Fruit fly (Drosophila melanogaster): ENCODE data around the gene Hcs.

Hcs gene

DNA sequence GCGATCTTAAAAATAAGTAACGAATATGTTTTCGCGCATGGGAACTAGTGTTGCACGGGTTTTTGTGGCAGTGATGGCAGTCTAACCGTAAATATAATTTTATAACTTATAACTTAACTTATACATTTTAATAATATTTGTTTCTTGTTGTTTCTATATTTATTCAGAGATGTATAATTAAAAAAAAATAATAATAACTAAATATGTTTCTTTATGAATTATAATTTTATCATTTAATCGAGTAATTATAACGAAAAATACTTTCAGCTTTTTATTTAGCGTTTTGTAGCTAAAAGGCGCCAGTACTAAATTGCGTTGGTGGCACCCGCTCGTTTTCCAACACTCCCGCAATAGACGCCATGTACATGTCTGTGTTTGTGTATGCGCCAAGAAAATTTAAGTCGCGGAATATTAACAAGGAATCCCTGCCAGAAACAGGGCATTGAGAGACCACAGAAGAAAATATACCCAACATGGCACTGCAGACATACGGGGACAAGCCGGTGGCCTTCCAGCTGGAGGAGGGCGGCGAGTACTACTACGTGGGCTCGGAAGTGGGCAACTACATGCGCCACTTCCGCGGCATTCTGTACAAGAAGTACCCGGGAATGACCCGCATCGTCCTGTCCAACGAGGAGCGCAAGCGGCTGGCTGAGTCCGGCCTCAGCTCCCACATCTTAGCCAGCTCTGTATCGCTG is 4.0 kb upstream of the Hcs start, which contains the start of the genes mRpL44 and Snr1:
Gene mRpL44, minus strand, starts transcription at position 51 of the 698 bp plus-strand sequence.
Gene Snr1, plus strand, starts transcription at position 341 of the 698 bp plus-strand sequence.
- TF ChIP-seq HLH106 (tag; optimal IDR thresholded peaks at IDR 0.05), result peak; percentile 74
- TF ChIP-seq Myc (optimal IDR thresholded peaks at IDR 0.05), result peak; percentile 97
- no peak for TF ChIP-seq Rel (GFP tag; optimal IDR thresholded peaks at IDR 0.05)
- no peak for TF ChIP-seq Rel (tag; optimal IDR thresholded peaks at IDR 0.05)
- TF ChIP-seq ey (GFP tag; optimal IDR thresholded peaks at IDR 0.05), result no peak
- TF ChIP-seq Sp1 (GFP tag; optimal IDR thresholded peaks at IDR 0.05), result peak; percentile 73
- TF ChIP-seq woc (GFP tag; optimal IDR thresholded peaks at IDR 0.05), result peak; percentile 75
- peak; percentile 35 for TF ChIP-seq CG9705 (GFP tag; optimal IDR thresholded peaks at IDR 0.05)
- peak; percentile 48 for TF ChIP-seq OdsH (GFP tag; optimal IDR thresholded peaks at IDR 0.05)
- no peak for TF ChIP-seq Dfd (GFP tag; optimal IDR thresholded peaks at IDR 0.05)
- peak in 1 of 2 experiments; percentile 58 for TF ChIP-seq foxo (GFP tag; optimal IDR thresholded peaks at IDR 0.05)
- TF ChIP-seq psq (GFP tag; optimal IDR thresholded peaks at IDR 0.05), result peak; percentile 55

DNA sequence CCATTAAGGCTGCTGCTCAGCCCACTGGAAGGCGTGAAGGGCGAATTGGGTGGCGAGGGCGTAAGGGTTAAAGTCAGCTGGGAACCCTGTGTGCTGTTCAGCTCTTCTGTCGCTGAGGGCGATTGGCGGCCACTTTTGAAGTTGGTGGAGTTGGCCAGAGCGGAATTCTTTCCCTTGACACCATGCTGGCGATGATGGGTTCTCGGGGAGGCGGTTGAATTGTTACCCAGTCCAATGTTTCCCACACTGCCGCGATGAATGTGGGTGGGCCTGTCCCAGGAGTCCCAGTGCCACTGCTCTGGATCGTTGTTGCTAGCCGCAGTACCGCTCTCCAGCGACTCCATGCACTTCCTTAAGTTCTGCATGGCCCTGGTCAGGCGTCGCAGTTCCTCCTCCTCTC is 8.1 kb downstream of the Hcs start:
- no peak for TF ChIP-seq dsf (GFP tag; optimal IDR thresholded peaks at IDR 0.05; ENCODE audit: borderline replicate concordance)
- TF ChIP-seq Sp1 (GFP tag; optimal IDR thresholded peaks at IDR 0.05), result no peak

DNA sequence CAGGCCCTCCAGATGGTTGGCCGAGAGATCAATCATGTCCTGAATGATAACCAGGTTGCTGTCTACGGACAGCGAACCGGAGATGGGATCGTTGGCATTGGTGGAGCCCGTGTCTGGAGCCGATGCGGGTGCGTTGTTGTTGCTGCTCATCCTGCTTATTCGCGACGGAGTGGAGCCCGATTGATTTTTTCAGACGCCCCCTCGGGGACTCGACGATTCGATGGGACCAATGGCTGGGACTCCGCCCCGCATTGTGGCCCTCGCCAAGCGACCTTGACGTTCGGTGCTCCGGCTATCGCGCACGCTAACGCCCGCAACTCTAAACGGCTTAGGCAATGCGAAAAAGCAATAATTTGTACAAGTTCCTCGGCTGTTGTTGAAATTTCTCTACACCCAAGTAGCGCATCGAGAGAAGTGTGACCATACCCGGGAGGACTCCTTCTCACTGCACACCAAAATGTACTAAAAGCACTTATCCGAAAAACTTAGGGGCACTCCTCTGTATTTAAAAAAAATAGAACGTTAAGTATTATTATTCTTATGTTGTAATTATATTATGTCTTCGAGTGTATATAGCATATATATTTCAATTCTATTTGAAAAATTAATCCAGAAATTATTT is 8.9 kb downstream of the Hcs start, which contains the start of gene ksr:
Gene ksr, minus strand, starts transcription at position 419 of the 622 bp plus-strand sequence.
- TF ChIP-seq Dfd (GFP tag; optimal IDR thresholded peaks at IDR 0.05) (no peak), Dif (GFP tag; optimal IDR thresholded peaks at IDR 0.05; ENCODE audit: partially characterized antibody) (peak; percentile 0), Sp1 (GFP tag; optimal IDR thresholded peaks at IDR 0.05) (peak; percentile 38), HLH106 (tag; optimal IDR thresholded peaks at IDR 0.05) (peak; percentile 14), psq (GFP tag; optimal IDR thresholded peaks at IDR 0.05) (no peak)

DNA sequence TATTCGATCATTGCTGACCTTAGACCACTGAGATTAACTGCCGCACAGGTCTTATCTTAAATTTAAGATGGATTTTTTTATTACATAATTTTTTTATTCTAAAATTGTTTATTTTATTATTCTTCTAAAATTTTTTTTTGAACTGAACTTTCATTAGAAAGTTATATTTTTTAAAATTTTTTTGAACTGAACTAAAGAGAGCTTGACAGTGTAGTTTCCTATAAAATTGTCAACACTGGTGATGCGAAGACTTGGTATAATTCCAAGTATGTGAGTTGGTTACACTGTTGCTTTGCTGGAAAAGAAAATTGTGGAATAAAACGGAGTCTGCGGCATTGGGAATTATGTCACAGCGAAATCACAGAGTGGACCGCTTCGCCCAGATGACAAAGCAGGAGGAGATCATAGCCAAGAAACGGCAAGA is 10.6 kb downstream of the Hcs start, which contains the start of gene CG31550:
Gene CG31550, plus strand, starts transcription at position 249 of the 424 bp plus-strand sequence.
- TF ChIP-seq Dfd (GFP tag; optimal IDR thresholded peaks at IDR 0.05), result no peak
- no peak for TF ChIP-seq fru (GFP tag; optimal IDR thresholded peaks at IDR 0.05)
- no peak for TF ChIP-seq jim (GFP tag; optimal IDR thresholded peaks at IDR 0.05)
- no peak for TF ChIP-seq GATAd (GFP tag; optimal IDR thresholded peaks at IDR 0.05)
- no peak for TF ChIP-seq Hr78 (GFP tag; optimal IDR thresholded peaks at IDR 0.05)
- TF ChIP-seq pan (optimal IDR thresholded peaks at IDR 0.05), result no peak
- TF ChIP-seq br (GFP tag; optimal IDR thresholded peaks at IDR 0.05), result no peak
- TF ChIP-seq CG9705 (GFP tag; optimal IDR thresholded peaks at IDR 0.05), result peak; percentile 6
- TF ChIP-seq Hr83 (GFP tag; optimal IDR thresholded peaks at IDR 0.05; ENCODE audit: poor library complexity, severe bottlenecking), result peak; percentile 81
- peak in 1 of 2 experiments; percentile 70 for TF ChIP-seq foxo (GFP tag; optimal IDR thresholded peaks at IDR 0.05)
- peak; percentile 76 for TF ChIP-seq HLH106 (tag; optimal IDR thresholded peaks at IDR 0.05)
- no peak for TF ChIP-seq woc (GFP tag; optimal IDR thresholded peaks at IDR 0.05)
- no peak for TF ChIP-seq Rel (GFP tag; optimal IDR thresholded peaks at IDR 0.05)
- peak; percentile 32 for TF ChIP-seq Rel (tag; optimal IDR thresholded peaks at IDR 0.05)
- peak; percentile 67 for TF ChIP-seq Sp1 (GFP tag; optimal IDR thresholded peaks at IDR 0.05)
- TF ChIP-seq usp (GFP tag; optimal IDR thresholded peaks at IDR 0.05), result no peak
- no peak for TF ChIP-seq Hnf4 (GFP tag; optimal IDR thresholded peaks at IDR 0.05)
- no peak for TF ChIP-seq sage (GFP tag; optimal IDR thresholded peaks at IDR 0.05)
- no peak for TF ChIP-seq sv (GFP tag; optimal IDR thresholded peaks at IDR 0.05)
- TF ChIP-seq Abd-B (GFP tag; optimal IDR thresholded peaks at IDR 0.05), result no peak
- TF ChIP-seq N (GFP tag; optimal IDR thresholded peaks at IDR 0.05), result no peak
- TF ChIP-seq CG32264 (GFP tag; optimal IDR thresholded peaks at IDR 0.05), result no peak
- TF ChIP-seq dmrt93B (GFP tag; optimal IDR thresholded peaks at IDR 0.05), result no peak
- peak; percentile 59 for TF ChIP-seq Vsx2 (GFP tag; optimal IDR thresholded peaks at IDR 0.05; ENCODE audit: partially characterized antibody)
- peak; percentile 45 for TF ChIP-seq OdsH (GFP tag; optimal IDR thresholded peaks at IDR 0.05)
- peak; percentile 36 for TF ChIP-seq psq (GFP tag; optimal IDR thresholded peaks at IDR 0.05)
- TF ChIP-seq brk (GFP tag; optimal IDR thresholded peaks at IDR 0.05), result no peak
- TF ChIP-seq Myc (optimal IDR thresholded peaks at IDR 0.05), result no peak
- no peak for TF ChIP-seq Dif (GFP tag; optimal IDR thresholded peaks at IDR 0.05; ENCODE audit: partially characterized antibody)
- no peak for TF ChIP-seq dsf (GFP tag; optimal IDR thresholded peaks at IDR 0.05; ENCODE audit: borderline replicate concordance)
- TF ChIP-seq rgr (GFP tag; optimal IDR thresholded peaks at IDR 0.05), result peak; percentile 74
- peak; percentile 64 for TF ChIP-seq h (GFP tag; optimal IDR thresholded peaks at IDR 0.05)
- TF ChIP-seq ey (GFP tag; optimal IDR thresholded peaks at IDR 0.05), result peak; percentile 36
- TF ChIP-seq lola (GFP tag; optimal IDR thresholded peaks at IDR 0.05), result no peak
- TF ChIP-seq Jra (GFP tag; optimal IDR thresholded peaks at IDR 0.05), result no peak
- TF ChIP-seq Mio (GFP tag; optimal IDR thresholded peaks at IDR 0.05), result no peak
- no peak for TF ChIP-seq dl (GFP tag; optimal IDR thresholded peaks at IDR 0.05; ENCODE audit: insufficient read depth in 1 of 2, partially characterized antibody in 2 of 2)
- no peak for TF ChIP-seq tai (GFP tag; optimal IDR thresholded peaks at IDR 0.05)
- no peak for TF ChIP-seq CrebA (GFP tag; optimal IDR thresholded peaks at IDR 0.05; ENCODE audit: borderline replicate concordance)
